Worm (Caenorhabditis elegans): ENCODE results near the gene F49E2.2.

DNA sequence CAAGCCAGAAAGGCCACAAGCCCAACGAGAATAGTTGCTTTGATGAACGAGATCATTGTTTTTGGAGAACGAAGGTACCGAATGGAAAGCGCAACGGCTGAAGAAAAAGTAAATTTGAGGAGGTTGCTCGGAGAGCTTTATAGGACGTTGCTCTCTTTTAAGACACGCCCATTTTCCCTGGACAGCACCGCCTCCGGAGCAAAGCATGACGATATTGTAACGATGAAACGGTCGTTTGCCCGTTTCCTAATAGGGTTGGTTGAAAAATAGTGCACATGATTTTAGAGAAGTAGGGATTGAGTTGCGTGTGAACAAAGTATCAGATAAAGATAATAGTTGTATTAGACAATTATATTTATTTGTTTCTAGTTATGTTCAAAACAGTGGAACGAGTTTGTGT is 43.4 kb upstream of the F49E2.2 start, which contains the start of gene C07B5.3:
- TF ChIP-seq flh-1 (GFP tag; optimal IDR thresholded peaks at IDR 0.05), result no peak
- no peak for TF ChIP-seq cnd-1 (tag; optimal IDR thresholded peaks at IDR 0.05)
- no peak for TF ChIP-seq lsy-2 (tag; optimal IDR thresholded peaks at IDR 0.05)
- TF ChIP-seq blmp-1 (tag; optimal IDR thresholded peaks at IDR 0.05), result no peak
- no peak for TF ChIP-seq snpc-4 (tag; optimal IDR thresholded peaks at IDR 0.05)
- TF ChIP-seq nhr-237 (tag; optimal IDR thresholded peaks at IDR 0.05), result no peak
- TF ChIP-seq unc-39 (tag; optimal IDR thresholded peaks at IDR 0.05), result no peak
- no peak for TF ChIP-seq ces-1 (GFP tag; optimal IDR thresholded peaks at IDR 0.05)
- no peak for TF ChIP-seq ztf-11 (tag; optimal IDR thresholded peaks at IDR 0.05)
- no peak for TF ChIP-seq lin-13 (tag; optimal IDR thresholded peaks at IDR 0.05)
- TF ChIP-seq nhr-2 (tag; optimal IDR thresholded peaks at IDR 0.05), result no peak
